Fruit fly (Drosophila melanogaster): Measurements from ENCODE around the gene sage.

Gene sage

DNA sequence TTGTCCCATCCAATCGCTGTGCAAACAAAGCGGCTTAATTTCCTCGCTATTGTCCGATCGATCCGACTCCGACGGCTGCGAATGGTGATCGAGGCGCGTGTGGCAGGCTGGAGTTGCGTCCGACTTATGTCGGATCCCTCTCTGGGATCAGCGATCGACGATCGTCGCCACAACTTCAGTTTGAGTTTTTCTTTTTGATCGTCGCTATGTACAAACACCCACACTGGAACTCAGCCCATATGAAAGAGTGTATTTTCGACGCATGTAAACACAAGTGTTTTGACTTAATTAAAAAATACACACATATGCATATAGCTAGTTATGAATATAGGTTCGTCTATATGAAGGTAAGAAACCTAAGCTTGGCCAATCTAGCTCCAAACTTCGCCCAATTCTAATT lies at the start of gene sage:
sage (minus strand) TSS at position 101 of the 400 bp plus-strand sequence.
- no peak for TF ChIP-seq noc (tag; optimal IDR thresholded peaks at IDR 0.05)

DNA sequence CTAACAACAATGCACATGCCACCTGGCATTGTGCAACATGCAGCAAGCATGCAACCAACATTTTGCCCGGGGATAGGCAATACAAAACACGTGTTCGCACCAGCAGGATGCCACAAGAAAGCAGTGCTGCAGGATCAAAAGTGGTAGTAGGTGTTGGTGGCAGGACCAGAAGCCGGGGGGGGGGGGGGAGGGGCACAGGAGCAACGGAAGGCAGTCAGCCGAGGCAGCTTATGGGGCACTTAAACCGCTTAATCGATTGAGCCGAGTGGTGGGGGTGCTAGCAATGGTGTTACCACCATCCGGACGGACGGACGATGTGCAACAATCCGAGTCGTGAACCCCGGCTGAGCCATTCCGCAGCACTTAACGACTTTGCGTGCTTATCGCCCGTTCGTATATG lies 33.2 kb upstream of the sage start:
- no peak for TF ChIP-seq noc (tag; optimal IDR thresholded peaks at IDR 0.05)

- no peak for TF ChIP-seq noc (tag; optimal IDR thresholded peaks at IDR 0.05)
Measured at dm6 chr3R:9287710-9288109, 23.8 kb upstream of the sage start.

dm6 chr3R:9266765-9267164 lies 2.8 kb upstream of the sage start, which contains the start of the genes TrpRS and Vps16A:
TSS of gene TrpRS (minus strand) at chr3R:9266904.
TSS of gene Vps16A (plus strand) at chr3R:9267019.
- TF ChIP-seq noc (tag; optimal IDR thresholded peaks at IDR 0.05): no peak

dm6 chr3R:9260421-9260973 lies 3.4 kb downstream of the sage start, which contains the start of gene ATP6AP2:
TSS of gene ATP6AP2 (plus strand) at chr3R:9260638.
- no peak for TF ChIP-seq noc (tag; optimal IDR thresholded peaks at IDR 0.05)

dm6 chr3R:9258252-9259225 lies 5.4 kb downstream of the sage start, which contains the start of the genes Ibf2 and Ibf1:
TSS of gene Ibf2 (minus strand) at chr3R:9258501.
TSS of gene Ibf1 (plus strand) at chr3R:9258964.
- TF ChIP-seq noc (tag; optimal IDR thresholded peaks at IDR 0.05): no peak

dm6 chr3R:9257616-9258015 lies 6.3 kb downstream of the sage start, which contains the start of gene CG16736:
TSS of gene CG16736 (minus strand) at chr3R:9257716.
- no peak for TF ChIP-seq noc (tag; optimal IDR thresholded peaks at IDR 0.05)

DNA sequence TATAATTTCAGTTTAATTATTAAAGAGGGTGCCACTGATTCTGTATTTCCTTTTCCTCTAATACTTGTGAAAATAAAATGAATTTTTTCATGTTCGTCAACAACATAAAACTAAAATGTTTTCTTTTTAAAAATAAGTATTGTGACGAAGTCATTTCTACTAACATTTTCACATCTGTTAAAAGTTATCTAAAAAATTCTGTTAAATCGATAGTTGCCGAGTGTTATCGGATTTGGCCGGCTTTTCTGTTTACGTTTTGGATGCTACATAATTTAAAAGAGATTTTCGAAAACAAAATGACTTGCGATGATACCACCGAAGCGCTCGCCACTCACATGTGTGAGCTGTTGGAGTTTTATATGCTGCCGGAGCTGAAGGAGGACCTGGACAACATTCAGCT lies 9.1 kb downstream of the sage start, which contains the start of gene CG16734:
CG16734 (plus strand) TSS at position 255 of the 400 bp plus-strand sequence.
- no peak for TF ChIP-seq noc (tag; optimal IDR thresholded peaks at IDR 0.05)

DNA sequence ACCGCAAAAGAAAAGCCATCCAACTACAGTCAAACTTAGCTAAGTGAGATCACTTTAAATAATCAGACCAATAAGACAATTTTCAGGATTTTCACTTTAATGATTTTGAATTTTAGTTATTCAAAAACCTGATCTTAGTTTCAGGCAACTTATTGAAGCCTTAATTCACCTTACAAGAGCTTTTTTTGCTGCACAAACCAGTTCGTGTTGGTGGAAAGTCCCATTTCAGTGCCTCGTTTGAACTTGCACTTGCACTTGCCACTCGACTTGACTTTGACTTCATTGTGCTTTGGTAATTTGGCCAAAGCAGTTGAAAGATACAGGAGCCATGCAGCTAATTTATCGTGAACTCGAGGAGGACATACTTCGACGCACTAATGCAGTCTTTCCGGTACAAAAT lies 12.4 kb downstream of the sage start, which contains the start of gene St2:
St2 (plus strand) TSS at position 301 of the 400 bp plus-strand sequence.
- no peak for TF ChIP-seq noc (tag; optimal IDR thresholded peaks at IDR 0.05)

- no peak for TF ChIP-seq noc (tag; optimal IDR thresholded peaks at IDR 0.05)
Measured at dm6 chr3R:9250868-9251267, 13.1 kb downstream of the sage start.

DNA sequence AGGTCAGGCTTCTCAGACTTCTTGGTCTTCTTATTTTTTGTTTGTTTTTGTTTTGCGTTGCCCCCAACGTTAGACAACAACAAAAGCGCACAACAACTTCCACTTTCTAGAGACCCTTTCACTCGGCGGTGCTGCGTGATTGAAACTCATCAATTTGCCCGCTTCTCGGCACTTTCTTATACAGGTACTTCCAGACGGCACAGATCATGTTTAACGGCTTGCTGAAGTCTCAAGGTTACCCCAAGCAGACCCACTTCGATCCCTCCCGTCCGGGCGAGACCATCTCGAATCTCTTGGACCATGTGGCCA lies 14.3 kb downstream of the sage start:
- no peak for TF ChIP-seq noc (tag; optimal IDR thresholded peaks at IDR 0.05)

DNA sequence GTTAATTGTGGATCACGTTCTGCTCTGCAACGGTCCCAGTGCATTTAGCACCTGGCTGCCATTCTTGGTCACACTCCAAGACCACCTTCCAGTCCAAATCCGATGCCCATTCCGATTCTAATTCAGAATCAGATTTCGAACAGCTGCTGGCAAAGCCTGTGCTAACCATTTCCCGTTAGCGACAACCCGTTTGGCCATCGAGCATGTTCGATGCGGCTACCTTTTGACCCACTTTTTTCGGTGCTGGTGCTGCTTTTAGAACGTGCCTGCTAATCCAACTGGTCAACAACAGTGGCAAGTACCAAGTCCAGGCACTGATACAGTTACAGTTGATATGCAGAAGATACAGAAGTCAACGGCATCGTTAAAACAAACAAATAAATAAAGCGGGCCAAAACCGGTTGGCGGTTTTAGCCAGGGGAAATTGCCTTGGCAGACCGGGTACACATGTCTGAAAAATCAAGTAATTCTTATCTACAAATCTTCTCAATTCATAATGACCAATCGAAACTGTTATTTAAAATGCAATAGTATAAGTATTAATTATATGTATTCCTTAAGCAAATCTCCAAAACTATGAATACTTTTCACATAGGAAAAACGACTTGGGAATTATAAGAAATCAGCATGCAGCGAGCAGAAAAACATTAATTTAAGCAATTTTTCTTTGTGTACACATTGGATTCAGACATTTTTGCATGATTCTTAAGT lies 14.8 kb downstream of the sage start:
- TF ChIP-seq noc (tag; optimal IDR thresholded peaks at IDR 0.05): no peak

DNA sequence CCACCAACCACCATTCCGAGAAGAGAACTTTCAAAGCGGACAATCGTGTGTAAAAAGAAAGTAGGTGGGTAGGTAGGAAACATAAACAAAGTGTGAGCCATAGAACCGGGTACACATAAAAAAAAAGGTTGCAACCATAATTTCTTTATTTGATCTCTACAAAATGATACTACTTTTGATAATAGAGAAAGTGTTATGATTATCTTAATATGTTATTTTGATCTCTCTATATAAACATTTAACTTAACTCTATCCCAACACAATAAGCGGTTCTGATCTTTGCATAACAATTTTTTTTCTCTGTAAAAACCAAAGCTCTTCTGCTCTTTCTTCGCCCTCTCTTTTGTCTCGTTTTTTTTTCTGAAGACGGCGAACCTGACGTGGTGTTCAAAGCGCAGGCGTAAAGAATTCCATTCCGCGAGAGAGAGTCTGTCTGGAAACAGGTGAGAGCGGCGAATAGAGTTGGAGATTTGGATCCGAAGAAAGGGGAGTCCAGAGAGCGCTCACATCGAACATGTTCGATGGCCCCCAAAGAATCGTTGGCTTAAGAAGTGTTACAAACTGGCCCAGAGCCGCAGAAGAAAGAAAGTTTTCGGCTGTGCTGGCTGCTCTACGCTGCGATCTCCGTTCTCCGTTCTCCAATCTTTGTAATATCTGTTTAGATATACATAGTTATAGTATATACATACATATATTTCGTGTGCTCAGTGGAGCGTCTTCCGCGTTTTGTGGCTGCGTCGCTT lies 16.9 kb downstream of the sage start:
- peak; percentile 74 for TF ChIP-seq noc (tag; optimal IDR thresholded peaks at IDR 0.05)

- no peak for TF ChIP-seq noc (tag; optimal IDR thresholded peaks at IDR 0.05)
Measured at dm6 chr3R:9246366-9246765, 17.6 kb downstream of the sage start, which contains the start of gene CG8420. TSS of gene CG8420 (plus strand) at chr3R:9246649.

DNA sequence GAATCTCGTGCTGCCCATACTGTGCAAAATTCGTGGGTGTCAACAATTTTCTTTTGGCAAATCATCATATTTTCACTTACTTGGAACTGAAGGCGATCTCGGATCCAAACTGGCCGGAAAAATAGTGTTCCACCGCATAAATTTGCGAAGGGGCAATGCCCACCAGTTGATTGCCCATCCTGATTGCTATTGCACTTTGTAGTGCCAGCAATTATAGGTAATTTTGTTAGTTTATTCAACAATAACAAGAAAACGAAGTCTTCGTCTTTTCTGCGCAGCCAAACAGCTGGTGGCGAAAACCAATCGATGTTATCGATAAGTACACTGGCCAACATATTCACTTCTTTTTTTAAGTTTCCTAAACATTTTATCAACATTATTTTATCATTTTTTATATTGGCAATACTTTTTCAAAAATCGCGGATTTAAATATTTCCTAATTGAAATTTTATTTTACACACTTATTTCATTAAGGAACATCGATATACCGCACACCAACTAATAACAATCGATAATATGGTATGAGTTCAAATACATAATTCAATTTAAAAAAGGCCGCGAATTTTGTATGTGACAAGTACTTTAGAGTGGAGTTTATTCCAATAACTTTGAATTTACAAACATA lies 18.3 kb downstream of the sage start, which contains the start of gene Vps15:
Vps15 (minus strand) TSS at position 294 of the 625 bp plus-strand sequence.
- TF ChIP-seq noc (tag; optimal IDR thresholded peaks at IDR 0.05): peak; percentile 78
